Worm (Caenorhabditis elegans) whole organism, young adult: ENCODE data around the gene C28H8.2.
A peak's percentile ranks its signal among the peaks of the same experiment; 100 is the strongest.

Experiments used
- B0336.3 ChIP-seq: fragments of 200-800 bp; sonication (Bioruptor generic); IDR thresholded peaks from 2 replicates; pipeline ENCODE4 v1.3.6; 2022; ENCODE audit warnings: missing genetic modification characterization, missing compliant biosample characterization
- F37B4.10 ChIP-seq: fragments of 200-800 bp; sonication (Bioruptor generic); IDR thresholded peaks from 2 replicates; pipeline ENCODE4 v1.3.6; 2022; ENCODE audit warnings: missing genetic modification characterization, missing compliant biosample characterization
- atf-7 ChIP-seq: sonication (generic microtip); optimal IDR thresholded peaks from 2 replicates; lab custom pipeline; 2017; ENCODE audit warnings: mild to moderate bottlenecking, missing genetic modification characterization, missing compliant biosample characterization
- dpff-1 ChIP-seq: sonication (generic microtip); optimal IDR thresholded peaks from 2 replicates; lab custom pipeline; 2017; ENCODE audit warnings: mild to moderate bottlenecking, missing genetic modification characterization, missing compliant biosample characterization
- let-607 ChIP-seq, 2 experiments: fragments of 200-800 bp in 1 of 2; sonication (Bioruptor generic) in 1 of 2; sonication (generic microtip) in 1 of 2; optimal IDR thresholded peaks; 2 replicates each; lab custom pipeline; 2016 to 2018; ENCODE audit warnings: mild to moderate bottlenecking in 2 of 2, missing compliant biosample characterization in 2 of 2, missing genetic modification characterization in 2 of 2, moderate library complexity in 2 of 2, missing genotype in 1 of 2
- mel-28 ChIP-seq: sonication (generic microtip); optimal IDR thresholded peaks from 2 replicates; lab custom pipeline; 2016; ENCODE audit warnings: borderline replicate concordance, mild to moderate bottlenecking, missing genetic modification characterization, missing compliant biosample characterization
- nhr-80 ChIP-seq: sonication (generic microtip); optimal IDR thresholded peaks from 2 replicates; lab custom pipeline; 2016; ENCODE audit warnings: missing genetic modification characterization, missing compliant biosample characterization
- nhr-90 ChIP-seq: sonication (generic microtip); optimal IDR thresholded peaks from 2 replicates; lab custom pipeline; 2016; ENCODE audit warnings: missing genotype, mild to moderate bottlenecking, missing genetic modification characterization, missing compliant biosample characterization
- pha-4 ChIP-seq: fragments of 150-350 bp; sonication (generic microtip); optimal IDR thresholded peaks from 2 replicates; lab custom pipeline; 2014; ENCODE audit warnings: missing biosample characterization, missing genetic modification reagents, missing genetic modification characterization

C28H8.2 gene

DNA sequence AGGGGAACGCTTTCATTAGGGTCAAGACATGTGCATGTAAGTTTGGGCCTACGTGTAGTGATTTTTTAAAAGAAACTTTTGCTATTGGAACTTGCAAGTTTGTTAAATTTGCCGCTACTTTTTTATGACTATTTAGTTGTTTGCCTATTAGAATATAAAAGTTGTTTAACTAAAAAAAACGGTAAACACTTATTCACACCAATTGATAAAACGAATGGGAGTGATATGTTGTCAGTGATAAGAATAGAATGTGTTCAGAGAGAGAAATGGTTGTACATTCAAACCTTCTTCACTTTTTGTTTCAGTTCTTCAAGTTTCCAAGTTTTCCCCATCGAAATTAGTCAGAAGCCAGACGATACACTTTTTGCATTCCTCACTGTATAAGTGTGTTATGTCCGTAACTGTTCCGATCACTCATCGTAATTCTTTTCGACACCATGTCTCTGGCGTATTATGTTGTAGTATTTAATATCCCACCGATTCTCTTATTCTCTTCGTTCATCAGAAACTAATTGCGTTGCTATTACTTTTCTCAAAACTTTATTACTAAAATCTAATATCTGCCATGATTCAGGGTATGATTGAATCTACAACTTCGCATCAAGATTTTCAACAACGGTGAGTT lies 45.8 kb downstream of the C28H8.2 start, which contains the start of gene dct-6:
dct-6 (plus strand) TSS at position 575 of the 625 bp plus-strand sequence.
- TF ChIP-seq nhr-80 (tag; lab: Kevin White, UChicago), result peak; percentile 41
- TF ChIP-seq nhr-90 (tag; lab: Kevin White, UChicago), result no peak
- TF ChIP-seq, all 124 proteins: peak for 1

- TF ChIP-seq mel-28 (tag; lab: Kevin White, UChicago), result no peak
- TF ChIP-seq let-607 (tag; optimal IDR thresholded peaks at IDR 0.05; lab: Kevin White, UChicago), result no peak
- no peak for TF ChIP-seq atf-7 (tag; lab: Kevin White, UChicago)
- TF ChIP-seq pha-4 (tag; lab: Kevin White, UChicago), result no peak
- no peak for TF ChIP-seq B0336.3 (GFP tag; lab: Robert Waterston, UW)
- no peak for TF ChIP-seq F37B4.10 (GFP tag; lab: Robert Waterston, UW)
- TF ChIP-seq dpff-1, result no peak
Measured at ce11 chrIII:5967640-5968039, 47.5 kb downstream of the C28H8.2 start.
